Worm (Caenorhabditis elegans): Measurements from ENCODE around the gene srz-97.

srz-97 gene

DNA sequence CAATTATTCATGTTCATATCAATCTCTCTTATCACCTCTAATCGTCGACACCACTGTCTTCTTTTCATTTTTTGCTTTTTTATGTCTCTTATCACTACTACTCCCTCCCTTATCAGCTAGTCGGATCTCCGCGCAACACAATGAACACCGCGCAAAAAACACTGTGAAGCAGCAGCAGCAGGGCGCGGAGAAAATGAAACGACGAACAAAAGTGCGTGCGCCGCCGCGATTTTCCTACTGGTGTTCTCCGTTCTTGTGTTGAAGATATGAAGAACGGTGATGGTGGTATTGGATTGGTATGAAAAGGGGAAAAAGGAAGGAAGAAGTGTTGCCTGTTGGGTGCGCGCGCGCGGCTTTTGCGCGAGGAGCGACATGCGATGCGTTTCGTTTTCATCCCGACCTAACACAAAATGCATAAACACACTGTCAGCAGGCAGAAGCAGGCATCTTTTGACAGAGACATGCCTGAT lies 37.7 kb upstream of the srz-97 start:
- no peak for TF ChIP-seq daf-12 (tag; optimal IDR thresholded peaks at IDR 0.05)
- no peak for TF ChIP-seq ceh-82 (tag; optimal IDR thresholded peaks at IDR 0.05)
- no peak for TF ChIP-seq lin-15B (tag; optimal IDR thresholded peaks at IDR 0.05)
- TF ChIP-seq snpc-4 (tag; optimal IDR thresholded peaks at IDR 0.05), result no peak
- no peak for TF ChIP-seq sea-2 (GFP tag; optimal IDR thresholded peaks at IDR 0.05)
- peak; percentile 67 for TF ChIP-seq nhr-23 (tag; optimal IDR thresholded peaks at IDR 0.05)
- TF ChIP-seq elt-2 (tag; optimal IDR thresholded peaks at IDR 0.05), result peak; percentile 84
- TF ChIP-seq ceh-28 (tag; optimal IDR thresholded peaks at IDR 0.05), result no peak
- peak; percentile 95 for TF ChIP-seq elt-1 (tag; optimal IDR thresholded peaks at IDR 0.05)
- peak in 2 of 3 experiments; percentile 30 to 93 for TF ChIP-seq elt-3 (tag; optimal IDR thresholded peaks at IDR 0.05)
- TF ChIP-seq tbx-2 (tag; optimal IDR thresholded peaks at IDR 0.05), result no peak
- TF ChIP-seq nhr-25 (tag; optimal IDR thresholded peaks at IDR 0.05), result peak; percentile 65
- TF ChIP-seq pha-4 (tag; optimal IDR thresholded peaks at IDR 0.05), result no peak
- no peak for TF ChIP-seq nhr-67 (tag; optimal IDR thresholded peaks at IDR 0.05)
- TF ChIP-seq nhr-43 (tag; optimal IDR thresholded peaks at IDR 0.05; ENCODE audit: poor library complexity, severe bottlenecking), result peak; percentile 78
- peak; percentile 42 for TF ChIP-seq pqm-1 (tag; optimal IDR thresholded peaks at IDR 0.05)
- TF ChIP-seq unc-62 (GFP tag; optimal IDR thresholded peaks at IDR 0.05), result no peak
- TF ChIP-seq nhr-77 (tag; optimal IDR thresholded peaks at IDR 0.05), result no peak
- TF ChIP-seq lin-39 (tag; optimal IDR thresholded peaks at IDR 0.05), result no peak
- peak; percentile 2 for TF ChIP-seq egl-27 (tag; optimal IDR thresholded peaks at IDR 0.05)
- TF ChIP-seq fkh-10 (GFP tag; optimal IDR thresholded peaks at IDR 0.05), result no peak
- TF ChIP-seq jun-1 (tag; optimal IDR thresholded peaks at IDR 0.05), result peak; percentile 46

ce11 chrV:14504774-14505173 lies 36.7 kb upstream of the srz-97 start:
- TF ChIP-seq nhr-76 (tag; optimal IDR thresholded peaks at IDR 0.05) (no peak), nhr-237 (tag; optimal IDR thresholded peaks at IDR 0.05) (no peak), hmg-11 (tag; optimal IDR thresholded peaks at IDR 0.05) (no peak), nhr-77 (tag; optimal IDR thresholded peaks at IDR 0.05) (no peak), fkh-2 (tag; optimal IDR thresholded peaks at IDR 0.05) (no peak), elt-2 (tag; optimal IDR thresholded peaks at IDR 0.05) (peak; percentile 2)

ce11 chrV:14504120-14504519 lies 36.1 kb upstream of the srz-97 start:
- TF ChIP-seq eor-1 (tag; optimal IDR thresholded peaks at IDR 0.05) (no peak), daf-12 (tag; optimal IDR thresholded peaks at IDR 0.05) (no peak), nhr-43 (tag; optimal IDR thresholded peaks at IDR 0.05; ENCODE audit: poor library complexity, severe bottlenecking) (no peak), ama-1 (optimal IDR thresholded peaks at IDR 0.05) (no peak), ztf-4 (tag; optimal IDR thresholded peaks at IDR 0.05) (no peak), zag-1 (tag; optimal IDR thresholded peaks at IDR 0.05) (no peak), snpc-4 (tag; optimal IDR thresholded peaks at IDR 0.05) (no peak), lin-39 (tag; optimal IDR thresholded peaks at IDR 0.05) (no peak), R02D3.7 (tag; optimal IDR thresholded peaks at IDR 0.05) (no peak), aly-2 (tag; optimal IDR thresholded peaks at IDR 0.05) (no peak), nfya-1 (tag; optimal IDR thresholded peaks at IDR 0.05; ENCODE audit: insufficient read depth) (no peak), hmg-11 (tag; optimal IDR thresholded peaks at IDR 0.05) (no peak), nhr-11 (tag; optimal IDR thresholded peaks at IDR 0.05) (no peak), pqm-1 (tag; optimal IDR thresholded peaks at IDR 0.05) (no peak), elt-1 (tag; optimal IDR thresholded peaks at IDR 0.05) (no peak), ZK546.5 (tag; optimal IDR thresholded peaks at IDR 0.05) (no peak)

DNA sequence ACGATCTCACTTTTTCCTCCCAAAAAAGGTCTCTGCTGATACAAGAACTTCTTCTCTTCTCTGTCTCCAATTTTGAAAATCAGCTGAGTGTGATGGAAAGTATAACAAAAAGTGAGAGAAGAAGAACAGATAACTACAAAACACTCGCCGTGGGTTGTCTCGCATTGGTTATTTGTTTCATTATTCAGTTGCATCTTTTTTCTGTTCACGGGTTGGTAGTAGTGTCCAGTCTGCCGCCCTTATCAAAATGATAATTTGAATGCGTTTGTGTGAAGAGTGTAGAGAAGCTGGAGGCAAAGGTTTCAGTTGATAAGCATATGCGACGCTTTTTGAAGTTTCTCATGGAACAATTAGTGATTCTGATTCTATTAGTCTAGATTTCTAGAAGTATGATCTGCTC lies 35.0 kb upstream of the srz-97 start:
- TF ChIP-seq ceh-28 (tag; optimal IDR thresholded peaks at IDR 0.05), result no peak
- TF ChIP-seq nhr-12 (tag; optimal IDR thresholded peaks at IDR 0.05), result no peak
- TF ChIP-seq pqm-1 (tag; optimal IDR thresholded peaks at IDR 0.05), result peak; percentile 81
- TF ChIP-seq pha-4 (tag; optimal IDR thresholded peaks at IDR 0.05), result peak; percentile 36
- peak; percentile 43 for TF ChIP-seq jun-1 (tag; optimal IDR thresholded peaks at IDR 0.05)
- peak; percentile 37 for TF ChIP-seq nfya-1 (tag; optimal IDR thresholded peaks at IDR 0.05; ENCODE audit: insufficient read depth)
- peak; percentile 86 for TF ChIP-seq elt-2 (tag; optimal IDR thresholded peaks at IDR 0.05)
- TF ChIP-seq egl-27 (tag; optimal IDR thresholded peaks at IDR 0.05), result no peak
- TF ChIP-seq zag-1 (tag; optimal IDR thresholded peaks at IDR 0.05), result no peak
